Fruit fly (Drosophila melanogaster): ENCODE results near the gene CG34456.

Gene CG34456

dm6 chr3L:9373374-9374004 is 11.6 kb downstream of the CG34456 start (continued):
- TF ChIP-seq wek (GFP tag; optimal IDR thresholded peaks at IDR 0.05), result no peak
- TF ChIP-seq CG18599 (GFP tag; optimal IDR thresholded peaks at IDR 0.05), result peak; percentile 86
- no peak for TF ChIP-seq CG9609 (GFP tag; optimal IDR thresholded peaks at IDR 0.05)
- no peak for TF ChIP-seq schlank (tag; optimal IDR thresholded peaks at IDR 0.05)
- TF ChIP-seq ab (GFP tag; optimal IDR thresholded peaks at IDR 0.05), result no peak
- TF ChIP-seq dysf (GFP tag; IDR thresholded peaks at IDR 0.05), result peak; percentile 75
- TF ChIP-seq Vsx1 (GFP tag; optimal IDR thresholded peaks at IDR 0.05), result peak; percentile 66
- TF ChIP-seq Taf1 (GFP tag; IDR thresholded peaks at IDR 0.05), result peak; percentile 56; the same call in 1 of the 2 replicates
- TF ChIP-seq phol (tag; optimal IDR thresholded peaks at IDR 0.05), result peak; percentile 68
- peak; percentile 77 for TF ChIP-seq zfh1 (GFP tag; IDR thresholded peaks at IDR 0.05)
- TF ChIP-seq Gsc (GFP tag; IDR thresholded peaks at IDR 0.05), result no peak
- TF ChIP-seq CG8290 (GFP tag; optimal IDR thresholded peaks at IDR 0.05), result no peak
- peak in 1 of 2 experiments; percentile 57 for TF ChIP-seq CG8290 (tag; optimal IDR thresholded peaks at IDR 0.05)
- no peak for TF ChIP-seq CG4854 (GFP tag; optimal IDR thresholded peaks at IDR 0.05)
- TF ChIP-seq tup (GFP tag; optimal IDR thresholded peaks at IDR 0.05), result no peak
- TF ChIP-seq CG2202 (tag; optimal IDR thresholded peaks at IDR 0.05), result peak; percentile 1
- peak; percentile 9 for TF ChIP-seq psq (GFP tag; optimal IDR thresholded peaks at IDR 0.05)
- TF ChIP-seq hb (GFP tag; IDR thresholded peaks at IDR 0.05; ENCODE audit: partially characterized antibody), result no peak
- TF ChIP-seq CG3847 (GFP tag; IDR thresholded peaks at IDR 0.05), result 0 out of 2 replicates have a peak, but pooled peaks have one; percentile 20
- TF ChIP-seq CG30431 (GFP tag; optimal IDR thresholded peaks at IDR 0.05), result no peak
- peak; percentile 23 for TF ChIP-seq Dek (tag; optimal IDR thresholded peaks at IDR 0.05)
- peak; percentile 75 for TF ChIP-seq lmd (GFP tag; IDR thresholded peaks at IDR 0.05)
- peak; percentile 98 for TF ChIP-seq nerfin-1 (tag; optimal IDR thresholded peaks at IDR 0.05)
- no peak for TF ChIP-seq mam (GFP tag; optimal IDR thresholded peaks at IDR 0.05)
- TF ChIP-seq Jarid2 (GFP tag; optimal IDR thresholded peaks at IDR 0.05), result peak; percentile 9
- peak; percentile 49 for TF ChIP-seq CG12155 (GFP tag; optimal IDR thresholded peaks at IDR 0.05)
- peak; percentile 23; the same call in 1 of the 3 replicates for TF ChIP-seq sr (GFP tag; IDR thresholded peaks at IDR 0.05)
- TF ChIP-seq Xbp1 (GFP tag; optimal IDR thresholded peaks at IDR 0.05), result peak; percentile 73
- TF ChIP-seq CG11093 (GFP tag; IDR thresholded peaks at IDR 0.05), result peak; percentile 53; the same call in 1 of the 3 replicates
- TF ChIP-seq Lpt (GFP tag; optimal IDR thresholded peaks at IDR 0.05), result no peak
- no peak for TF ChIP-seq jing (GFP tag; optimal IDR thresholded peaks at IDR 0.05)
- no peak for TF ChIP-seq Dfd (GFP tag; optimal IDR thresholded peaks at IDR 0.05)
- peak; percentile 45; the same call in 1 of the 3 replicates for TF ChIP-seq Opbp (GFP tag; IDR thresholded peaks at IDR 0.05; ENCODE audit: partially characterized antibody)
- TF ChIP-seq CG14965 (GFP tag; optimal IDR thresholded peaks at IDR 0.05; ENCODE audit: borderline replicate concordance), result no peak
- TF ChIP-seq CG12219 (GFP tag; optimal IDR thresholded peaks at IDR 0.05), result peak; percentile 44
- no peak for TF ChIP-seq HmgD (GFP tag; optimal IDR thresholded peaks at IDR 0.05)
- TF ChIP-seq chn (GFP tag; optimal IDR thresholded peaks at IDR 0.05), result peak; percentile 6
- no peak for TF ChIP-seq CG8944 (GFP tag; optimal IDR thresholded peaks at IDR 0.05)
- TF ChIP-seq oc (tag; optimal IDR thresholded peaks at IDR 0.05), result peak; percentile 82
- TF ChIP-seq CG11398 (GFP tag; optimal IDR thresholded peaks at IDR 0.05), result no peak
- peak; percentile 83 for TF ChIP-seq gem (tag; optimal IDR thresholded peaks at IDR 0.05)
- peak; percentile 58 for TF ChIP-seq CG11247 (GFP tag; IDR thresholded peaks at IDR 0.05)
- TF ChIP-seq Hand (GFP tag; optimal IDR thresholded peaks at IDR 0.05), result peak; percentile 67
- TF ChIP-seq prd (optimal IDR thresholded peaks at IDR 0.05), result no peak
- peak; percentile 60 for TF ChIP-seq prd (GFP tag; IDR thresholded peaks at IDR 0.05)
- TF ChIP-seq CG16863 (GFP tag; optimal IDR thresholded peaks at IDR 0.05), result peak; percentile 13
- peak; percentile 65 for TF ChIP-seq CG18262 (tag; optimal IDR thresholded peaks at IDR 0.05)
- peak; percentile 94 to 96 for TF ChIP-seq Trl (optimal IDR thresholded peaks at IDR 0.05)
- TF ChIP-seq Trl (GFP tag; optimal IDR thresholded peaks at IDR 0.05), result peak; percentile 32
- TF ChIP-seq CG32772 (GFP tag; IDR thresholded peaks at IDR 0.05), result 0 out of 2 replicates have a peak, but pooled peaks have one; percentile 18
- peak; percentile 26 for TF ChIP-seq lilli (GFP tag; optimal IDR thresholded peaks at IDR 0.05)

Measured in whole organism, embryonic.